Worm (Caenorhabditis elegans) whole organism, mixed stage, embryonic: ENCODE results near the gene asp-19.
"Not testable (repeated sequence)": the region's sequence is repeated elsewhere in the genome, so short reads cannot be mapped to it uniquely, and the experiment has no call there.

ENCODE experiments used
- M03D4.4 ChIP-seq: sonication (generic microtip); optimal IDR thresholded peaks from 2 replicates; lab custom pipeline; 2017; ENCODE audit warnings: mild to moderate bottlenecking, missing genetic modification characterization, missing compliant biosample characterization
- bed-3 ChIP-seq: fragments of 200-800 bp; sonication (Bioruptor generic); optimal IDR thresholded peaks from 3 replicates; lab custom pipeline; 2018; ENCODE audit warnings: mild to moderate bottlenecking, missing genetic modification characterization, moderate library complexity, missing compliant biosample characterization
- blmp-1 ChIP-seq: fragments of 150-350 bp; optimal IDR thresholded peaks from 2 replicates; lab custom pipeline; 2014; ENCODE audit warnings: missing biosample characterization, missing genetic modification characterization
- ceh-39 ChIP-seq: fragments of 150-350 bp; optimal IDR thresholded peaks from 2 replicates; lab custom pipeline; 2014; ENCODE audit warnings: missing biosample characterization, missing genetic modification characterization
- ceh-43 ChIP-seq: fragments of 200-800 bp; sonication (Bioruptor generic); optimal IDR thresholded peaks from 2 replicates; lab custom pipeline; 2018; ENCODE audit warnings: mild to moderate bottlenecking, missing genetic modification characterization, moderate library complexity, missing compliant biosample characterization
- ceh-83 ChIP-seq: fragments of 200-800 bp; sonication (Bioruptor generic); optimal IDR thresholded peaks from 2 replicates; lab custom pipeline; 2018; ENCODE audit warnings: mild to moderate bottlenecking, missing genetic modification characterization, missing compliant biosample characterization
- ces-1 ChIP-seq: fragments of 150-350 bp; optimal IDR thresholded peaks from 2 replicates; lab custom pipeline; 2014; ENCODE audit warnings: missing biosample characterization, missing genetic modification reagents, missing genetic modification characterization
- cnd-1 ChIP-seq: fragments of 200-800 bp; sonication (Bioruptor generic); optimal IDR thresholded peaks from 2 replicates; lab custom pipeline; 2018; ENCODE audit warnings: mild to moderate bottlenecking, missing genetic modification characterization, missing compliant biosample characterization
- drap-1 ChIP-seq: fragments of 200-800 bp; sonication (Bioruptor generic); optimal IDR thresholded peaks from 3 replicates; lab custom pipeline; 2018; ENCODE audit warnings: mild to moderate bottlenecking, missing genetic modification characterization, missing compliant biosample characterization
- elt-1 ChIP-seq: sonication (generic microtip); optimal IDR thresholded peaks from 2 replicates; lab custom pipeline; 2017; ENCODE audit warnings: missing genetic modification characterization, mild to moderate bottlenecking, missing compliant biosample characterization, antibody characterized with exemption, moderate library complexity, borderline replicate concordance; ENCODE audit not compliant: insufficient read depth
- elt-3 ChIP-seq: fragments of 150-350 bp; optimal IDR thresholded peaks from 2 replicates; lab custom pipeline; 2014; ENCODE audit warnings: missing biosample characterization, missing genetic modification characterization
- flh-1 ChIP-seq: fragments of 200-800 bp; sonication (Bioruptor generic); optimal IDR thresholded peaks from 2 replicates; lab custom pipeline; 2018; ENCODE audit warnings: mild to moderate bottlenecking, missing genetic modification characterization, moderate library complexity, missing compliant biosample characterization
- ham-2 ChIP-seq: fragments of 200-800 bp; sonication (Bioruptor generic); optimal IDR thresholded peaks from 2 replicates; lab custom pipeline; 2018; ENCODE audit warnings: mild to moderate bottlenecking, missing genetic modification characterization, missing compliant biosample characterization
- hlh-1 ChIP-seq: fragments of 150-350 bp; optimal IDR thresholded peaks from 2 replicates; lab custom pipeline; 2014; ENCODE audit warnings: missing biosample characterization, missing genetic modification reagents, missing genetic modification characterization
- lin-13 ChIP-seq: fragments of 150-350 bp; optimal IDR thresholded peaks from 2 replicates; lab custom pipeline; 2014; ENCODE audit warnings: missing biosample characterization, missing genetic modification characterization
- lin-32 ChIP-seq: fragments of 200-800 bp; sonication (Bioruptor generic); optimal IDR thresholded peaks from 2 replicates; lab custom pipeline; 2018; ENCODE audit warnings: mild to moderate bottlenecking, missing genetic modification characterization, missing compliant biosample characterization
- lsy-2 ChIP-seq: fragments of 150-350 bp; optimal IDR thresholded peaks from 2 replicates; lab custom pipeline; 2014; ENCODE audit warnings: missing biosample characterization, missing genetic modification characterization
- mab-5 ChIP-seq: fragments of 150-350 bp; optimal IDR thresholded peaks from 2 replicates; lab custom pipeline; 2014; ENCODE audit warnings: missing biosample characterization, missing genetic modification characterization
- mep-1 ChIP-seq: fragments of 150-350 bp; optimal IDR thresholded peaks from 2 replicates; lab custom pipeline; 2017; ENCODE audit warnings: missing biosample characterization, missing genetic modification reagents, missing genetic modification characterization, inconsistent platforms
- mls-2 ChIP-seq: sonication (generic microtip); optimal IDR thresholded peaks from 2 replicates; lab custom pipeline; 2016; ENCODE audit warnings: mild to moderate bottlenecking, missing genetic modification characterization, moderate library complexity, missing compliant biosample characterization
- nhr-2 ChIP-seq: fragments of 150-350 bp; optimal IDR thresholded peaks from 2 replicates; lab custom pipeline; 2014; ENCODE audit warnings: missing biosample characterization, missing genetic modification characterization
- nhr-237 ChIP-seq: fragments of 150-350 bp; optimal IDR thresholded peaks from 2 replicates; lab custom pipeline; 2014; ENCODE audit warnings: missing biosample characterization, missing genetic modification characterization
- nhr-28 ChIP-seq: fragments of 150-350 bp; optimal IDR thresholded peaks from 2 replicates; lab custom pipeline; 2014; ENCODE audit warnings: missing biosample characterization, missing genetic modification characterization
- nhr-76 ChIP-seq: sonication (generic microtip); optimal IDR thresholded peaks from 2 replicates; lab custom pipeline; 2017; ENCODE audit warnings: missing biosample characterization, missing genetic modification characterization
- pha-4 ChIP-seq: fragments of 150-350 bp; optimal IDR thresholded peaks from 2 replicates; lab custom pipeline; 2018; ENCODE audit warnings: missing biosample characterization, missing genetic modification reagents, missing genetic modification characterization
- sem-2 ChIP-seq: fragments of 200-800 bp; sonication (Bioruptor generic); optimal IDR thresholded peaks from 2 replicates; lab custom pipeline; 2018; ENCODE audit warnings: mild to moderate bottlenecking, missing genetic modification characterization, missing compliant biosample characterization
- snpc-4 ChIP-seq: fragments of 150-350 bp; optimal IDR thresholded peaks from 2 replicates; lab custom pipeline; 2014; ENCODE audit warnings: missing biosample characterization, missing genetic modification characterization
- tbx-8 ChIP-seq: fragments of 200-800 bp; sonication (Bioruptor generic); optimal IDR thresholded peaks from 2 replicates; lab custom pipeline; 2018; ENCODE audit warnings: mild to moderate bottlenecking, missing genetic modification characterization, moderate library complexity, missing compliant biosample characterization
- unc-39 ChIP-seq: fragments of 150-350 bp; optimal IDR thresholded peaks from 2 replicates; lab custom pipeline; 2014; ENCODE audit warnings: missing biosample characterization, missing genetic modification characterization
- unc-62 ChIP-seq: fragments of 150-350 bp; optimal IDR thresholded peaks from 2 replicates; lab custom pipeline; 2014; ENCODE audit warnings: missing biosample characterization, missing genetic modification reagents, missing genetic modification characterization
- zip-8 ChIP-seq: fragments of 150-350 bp; optimal IDR thresholded peaks from 2 replicates; lab custom pipeline; 2014; ENCODE audit warnings: missing biosample characterization, missing genetic modification characterization
- ztf-11 ChIP-seq: fragments of 150-350 bp; optimal IDR thresholded peaks from 2 replicates; lab custom pipeline; 2014; ENCODE audit warnings: missing biosample characterization, missing genetic modification characterization

The asp-19 gene

ce11 chrV:18769902-18770301, 40.7 kb upstream of the asp-19 start:
- TF ChIP-seq mep-1 (tag; lab: Kevin White, UChicago) (no peak), ces-1 (no peak), bed-3 (GFP tag; lab: Kevin White, UChicago) (no peak), mab-5 (tag; lab: Kevin White, UChicago) (no peak), nhr-237 (no peak), hlh-1 (no peak), snpc-4 (tag; lab: Kevin White, UChicago) (no peak), zip-8 (tag; lab: Kevin White, UChicago) (no peak), lin-32 (GFP tag; lab: Kevin White, UChicago) (no peak), unc-39 (no peak), ceh-39 (no peak), cnd-1 (tag; lab: Kevin White, UChicago) (no peak), unc-62 (GFP tag; lab: Kevin White, UChicago) (no peak), pha-4 (tag; lab: Kevin White, UChicago) (no peak), ztf-11 (tag; lab: Kevin White, UChicago) (no peak), nhr-2 (no peak), tbx-8 (GFP tag; lab: Kevin White, UChicago) (no peak), M03D4.4 (tag; lab: Kevin White, UChicago) (no peak), blmp-1 (no peak), drap-1 (no peak)

ce11 chrV:18762044-18762443, 32.9 kb upstream of the asp-19 start, which contains the start of gene F11D11.22:
Gene F11D11.22, plus strand, starts transcription at chrV:18762344.
- not testable (repeated sequence) for TF ChIP-seq ceh-83 (GFP tag; lab: Kevin White, UChicago); sem-2; bed-3 (GFP tag; lab: Kevin White, UChicago)

ce11 chrV:18761078-18761477, 31.9 kb upstream of the asp-19 start, which contains the start of gene F11D11.4:
Gene F11D11.4, plus strand, starts transcription at chrV:18761378.
- TF ChIP-seq ceh-83 (GFP tag; lab: Kevin White, UChicago): no peak
- no peak for TF ChIP-seq flh-1
- no peak for TF ChIP-seq sem-2
- no peak for TF ChIP-seq tbx-8 (GFP tag; lab: Kevin White, UChicago)
- TF ChIP-seq nhr-237: no peak
- TF ChIP-seq ham-2: no peak
- TF ChIP-seq zip-8 (tag; lab: Kevin White, UChicago): no peak
- TF ChIP-seq lin-32 (GFP tag; lab: Kevin White, UChicago): no peak
- TF ChIP-seq, all 35 proteins: peak for 0

ce11 chrV:18760174-18760573, 31.0 kb upstream of the asp-19 start, which contains the start of gene F11D11.3:
Gene F11D11.3, minus strand, starts transcription at chrV:18760274.
- TF ChIP-seq ham-2: no peak
- no peak for TF ChIP-seq lsy-2
- no peak for TF ChIP-seq ceh-43
- TF ChIP-seq mls-2 (tag; lab: Kevin White, UChicago): no peak
- TF ChIP-seq ztf-11 (tag; lab: Kevin White, UChicago): no peak
- no peak for TF ChIP-seq flh-1
- no peak for TF ChIP-seq nhr-76 (tag; lab: Kevin White, UChicago)

ce11 chrV:18754328-18754727, 25.2 kb upstream of the asp-19 start, which contains the start of gene clec-254:
Gene clec-254, minus strand, starts transcription at chrV:18754428.
- TF ChIP-seq lin-32 (GFP tag; lab: Kevin White, UChicago); flh-1; zip-8 (tag; lab: Kevin White, UChicago): not testable (repeated sequence)

ce11 chrV:18753036-18753435, 23.9 kb upstream of the asp-19 start, which contains the start of gene F11D11.6:
Gene F11D11.6, minus strand, starts transcription at chrV:18753136.
- TF ChIP-seq M03D4.4 (tag; lab: Kevin White, UChicago) (no peak), lin-13 (tag; lab: Kevin White, UChicago) (no peak), lin-32 (GFP tag; lab: Kevin White, UChicago) (no peak), nhr-28 (tag; lab: Kevin White, UChicago) (no peak), elt-1 (tag; lab: Kevin White, UChicago) (no peak), tbx-8 (GFP tag; lab: Kevin White, UChicago) (no peak), ceh-43 (no peak), ceh-39 (no peak), nhr-2 (no peak), mep-1 (tag; lab: Kevin White, UChicago) (no peak), snpc-4 (tag; lab: Kevin White, UChicago) (no peak), elt-3 (tag; lab: Kevin White, UChicago) (no peak), zip-8 (tag; lab: Kevin White, UChicago) (no peak), lsy-2 (no peak), drap-1 (no peak), nhr-237 (no peak)
